Worm (Caenorhabditis elegans): ENCODE data around the gene glr-1.
A peak's percentile ranks its signal among the peaks of the same experiment; 100 is the strongest.

Gene glr-1

ce11 chrIII:8598961-8599360 is 10.5 kb upstream of the glr-1 start:
- TF ChIP-seq cnd-1 (tag; optimal IDR thresholded peaks at IDR 0.05) (no peak), ham-2 (GFP tag; optimal IDR thresholded peaks at IDR 0.05) (peak; percentile 88)

ce11 chrIII:8597770-8598169 is 9.3 kb upstream of the glr-1 start, which contains the start of gene ztf-30:
ztf-30 (minus strand) TSS chrIII:8597870.
- TF ChIP-seq drap-1 (GFP tag; optimal IDR thresholded peaks at IDR 0.05) (no peak), blmp-1 (tag; optimal IDR thresholded peaks at IDR 0.05) (no peak), unc-39 (tag; optimal IDR thresholded peaks at IDR 0.05) (no peak), flh-1 (GFP tag; optimal IDR thresholded peaks at IDR 0.05) (no peak), mab-5 (tag; optimal IDR thresholded peaks at IDR 0.05) (no peak), ceh-39 (tag; optimal IDR thresholded peaks at IDR 0.05) (no peak), sem-2 (GFP tag; optimal IDR thresholded peaks at IDR 0.05) (no peak), pha-4 (tag; optimal IDR thresholded peaks at IDR 0.05) (no peak), lsy-2 (tag; optimal IDR thresholded peaks at IDR 0.05) (no peak), elt-1 (tag; optimal IDR thresholded peaks at IDR 0.05; ENCODE audit: borderline replicate concordance, insufficient read depth) (no peak), ceh-43 (GFP tag; optimal IDR thresholded peaks at IDR 0.05) (no peak), nhr-76 (tag; optimal IDR thresholded peaks at IDR 0.05) (no peak), unc-120 (tag; optimal IDR thresholded peaks at IDR 0.05; ENCODE audit: poor library complexity, severe bottlenecking) (no peak), ceh-83 (GFP tag; optimal IDR thresholded peaks at IDR 0.05) (no peak)

- peak; percentile 73 for TF ChIP-seq ham-2 (GFP tag; optimal IDR thresholded peaks at IDR 0.05)
- no peak for TF ChIP-seq elt-1 (tag; optimal IDR thresholded peaks at IDR 0.05; ENCODE audit: borderline replicate concordance, insufficient read depth)
- TF ChIP-seq blmp-1 (tag; optimal IDR thresholded peaks at IDR 0.05): peak; percentile 73
- TF ChIP-seq unc-39 (tag; optimal IDR thresholded peaks at IDR 0.05): no peak
- peak; percentile 70 for TF ChIP-seq zip-8 (tag; optimal IDR thresholded peaks at IDR 0.05)
- peak; percentile 27 for TF ChIP-seq ces-1 (GFP tag; optimal IDR thresholded peaks at IDR 0.05)
- no peak for TF ChIP-seq mep-1 (tag; optimal IDR thresholded peaks at IDR 0.05)
Observed at ce11 chrIII:8596692-8597091, 8.2 kb upstream of the glr-1 start.

ce11 chrIII:8594088-8594487 is 5.6 kb upstream of the glr-1 start:
- TF ChIP-seq ztf-11 (tag; optimal IDR thresholded peaks at IDR 0.05): no peak
- TF ChIP-seq zip-8 (tag; optimal IDR thresholded peaks at IDR 0.05): no peak
- TF ChIP-seq unc-39 (tag; optimal IDR thresholded peaks at IDR 0.05): no peak
- no peak for TF ChIP-seq mls-2 (tag; optimal IDR thresholded peaks at IDR 0.05)
- TF ChIP-seq mep-1 (tag; optimal IDR thresholded peaks at IDR 0.05): no peak

- no peak for TF ChIP-seq unc-39 (tag; optimal IDR thresholded peaks at IDR 0.05)
- no peak for TF ChIP-seq sptf-1 (tag; optimal IDR thresholded peaks at IDR 0.05)
- no peak for TF ChIP-seq unc-120 (tag; optimal IDR thresholded peaks at IDR 0.05; ENCODE audit: poor library complexity, severe bottlenecking)
- TF ChIP-seq ceh-39 (tag; optimal IDR thresholded peaks at IDR 0.05): no peak
- TF ChIP-seq snpc-4 (tag; optimal IDR thresholded peaks at IDR 0.05): no peak
- no peak for TF ChIP-seq hlh-1 (tag; optimal IDR thresholded peaks at IDR 0.05)
- TF ChIP-seq elt-1 (tag; optimal IDR thresholded peaks at IDR 0.05; ENCODE audit: borderline replicate concordance, insufficient read depth): no peak
- no peak for TF ChIP-seq flh-1 (GFP tag; optimal IDR thresholded peaks at IDR 0.05)
- TF ChIP-seq sem-2 (GFP tag; optimal IDR thresholded peaks at IDR 0.05): no peak
- TF ChIP-seq blmp-1 (tag; optimal IDR thresholded peaks at IDR 0.05): no peak
- TF ChIP-seq mls-2 (tag; optimal IDR thresholded peaks at IDR 0.05): no peak
- no peak for TF ChIP-seq bed-3 (GFP tag; optimal IDR thresholded peaks at IDR 0.05)
- no peak for TF ChIP-seq unc-62 (GFP tag; optimal IDR thresholded peaks at IDR 0.05)
- no peak for TF ChIP-seq elt-3 (tag; optimal IDR thresholded peaks at IDR 0.05)
- no peak for TF ChIP-seq mab-5 (tag; optimal IDR thresholded peaks at IDR 0.05)
Observed at ce11 chrIII:8593620-8594019, 5.2 kb upstream of the glr-1 start, which contains the start of gene C06E1.7. C06E1.7 (minus strand) TSS chrIII:8593720.

ce11 chrIII:8590882-8591281 is 2.4 kb upstream of the glr-1 start, which contains the start of gene fipr-16:
fipr-16 (minus strand) TSS chrIII:8590982.
- TF ChIP-seq unc-62 (GFP tag; optimal IDR thresholded peaks at IDR 0.05) (no peak), sem-2 (GFP tag; optimal IDR thresholded peaks at IDR 0.05) (no peak), pha-4 (tag; optimal IDR thresholded peaks at IDR 0.05) (no peak), lin-32 (GFP tag; optimal IDR thresholded peaks at IDR 0.05) (no peak), unc-39 (tag; optimal IDR thresholded peaks at IDR 0.05) (no peak), drap-1 (GFP tag; optimal IDR thresholded peaks at IDR 0.05) (no peak), nhr-28 (tag; optimal IDR thresholded peaks at IDR 0.05) (no peak), ces-1 (GFP tag; optimal IDR thresholded peaks at IDR 0.05) (no peak), tbx-8 (GFP tag; optimal IDR thresholded peaks at IDR 0.05) (no peak), ham-2 (GFP tag; optimal IDR thresholded peaks at IDR 0.05) (no peak), ztf-11 (tag; optimal IDR thresholded peaks at IDR 0.05) (no peak), unc-120 (tag; optimal IDR thresholded peaks at IDR 0.05; ENCODE audit: poor library complexity, severe bottlenecking) (no peak), bed-3 (GFP tag; optimal IDR thresholded peaks at IDR 0.05) (no peak), nhr-2 (tag; optimal IDR thresholded peaks at IDR 0.05) (no peak), blmp-1 (tag; optimal IDR thresholded peaks at IDR 0.05) (no peak), cnd-1 (tag; optimal IDR thresholded peaks at IDR 0.05) (no peak), nhr-237 (tag; optimal IDR thresholded peaks at IDR 0.05) (no peak), M03D4.4 (tag; optimal IDR thresholded peaks at IDR 0.05) (no peak), elt-1 (tag; optimal IDR thresholded peaks at IDR 0.05; ENCODE audit: borderline replicate concordance, insufficient read depth) (no peak)

All from whole organism, mixed stage, embryonic.